Worm (Caenorhabditis elegans): ENCODE measurements around the gene cwp-3.

- TF ChIP-seq ama-1 (optimal IDR thresholded peaks at IDR 0.05), result no peak
- no peak for TF ChIP-seq pes-1 (GFP tag; IDR thresholded peaks at IDR 0.05)
- no peak for TF ChIP-seq flt-1 (GFP tag; IDR thresholded peaks at IDR 0.05)
Measured at ce11 chrV:4805847-4806246, 36.8 kb upstream of the cwp-3 start, which contains the start of gene R02F11.3.

All from whole organism, early embryonic.